Fruit fly (Drosophila melanogaster) ovary, adult (tissue): ENCODE measurements around the gene CG5326.

Source experiments
- CG17801 ChIP-seq: fragments of 200-800 bp; optimal IDR thresholded peaks from 2 replicates; lab custom pipeline; 2019; ENCODE audit warnings: missing biosample characterization, mild to moderate bottlenecking, missing genetic modification characterization, moderate library complexity; ENCODE audit not compliant: partially characterized antibody

Gene CG5326

dm6 chr3R:22531801-22532200 is 7.9 kb downstream of the CG5326 start, which contains the start of gene CG33093:
Gene CG33093 (minus strand): TSS chr3R:22531922.
- no peak for TF ChIP-seq CG17801 (GFP tag; lab: Kevin White, UChicago)

dm6 chr3R:22530305-22530704 is 9.4 kb downstream of the CG5326 start, which contains the start of gene CG33099:
Gene CG33099 (minus strand): TSS chr3R:22530572.
- TF ChIP-seq CG17801 (GFP tag; lab: Kevin White, UChicago), result peak; percentile 29

dm6 chr3R:22528264-22529158 is 11.2 kb downstream of the CG5326 start, which contains the start of gene CG5346:
Gene CG5346 (minus strand): TSS chr3R:22528663.
- peak; percentile 57 for TF ChIP-seq CG17801 (GFP tag; lab: Kevin White, UChicago)

- TF ChIP-seq CG17801 (GFP tag; lab: Kevin White, UChicago), result no peak
These were observed 12.0 kb downstream of the CG5326 start for dm6 chr3R:22527636-22528148.

dm6 chr3R:22527192-22527591 is 12.5 kb downstream of the CG5326 start:
- TF ChIP-seq CG17801 (GFP tag; lab: Kevin White, UChicago), result no peak

- no peak for TF ChIP-seq CG17801 (GFP tag; lab: Kevin White, UChicago)
These were observed 13.3 kb downstream of the CG5326 start for dm6 chr3R:22526353-22526907.

- TF ChIP-seq CG17801 (GFP tag; lab: Kevin White, UChicago), result peak; percentile 21
These were observed 14.0 kb downstream of the CG5326 start for dm6 chr3R:22525546-22526352.

dm6 chr3R:22525073-22525413 is 14.7 kb downstream of the CG5326 start:
- no peak for TF ChIP-seq CG17801 (GFP tag; lab: Kevin White, UChicago)

dm6 chr3R:22524344-22525072 is 15.2 kb downstream of the CG5326 start:
- no peak for TF ChIP-seq CG17801 (GFP tag; lab: Kevin White, UChicago)

- TF ChIP-seq CG17801 (GFP tag; lab: Kevin White, UChicago), result no peak
These were observed 16.9 kb downstream of the CG5326 start for dm6 chr3R:22522859-22523258.

- no peak for TF ChIP-seq CG17801 (GFP tag; lab: Kevin White, UChicago)
These were observed 17.7 kb downstream of the CG5326 start for dm6 chr3R:22522042-22522441.

dm6 chr3R:22520481-22520880 is 19.2 kb downstream of the CG5326 start:
- no peak for TF ChIP-seq CG17801 (GFP tag; lab: Kevin White, UChicago)

dm6 chr3R:22518760-22519159 is 21.0 kb downstream of the CG5326 start:
- no peak for TF ChIP-seq CG17801 (GFP tag; lab: Kevin White, UChicago)

- TF ChIP-seq CG17801 (GFP tag; lab: Kevin White, UChicago), result no peak
These were observed 21.4 kb downstream of the CG5326 start for dm6 chr3R:22518285-22518684.
